Fruit fly (Drosophila melanogaster) whole organism, wandering third instar larva: ENCODE measurements around the gene Rh5.
A peak's percentile ranks its signal among the peaks of the same experiment; 100 is the strongest.

ENCODE experiments used
- Abd-B ChIP-seq: fragments of >200 bp; optimal IDR thresholded peaks from 2 replicates; lab custom pipeline; 2017; ENCODE audit warnings: missing biosample characterization, missing genetic modification characterization
- CG32264 ChIP-seq: fragments of 200-800 bp; sonication (Bioruptor generic); optimal IDR thresholded peaks from 2 replicates; lab custom pipeline; 2016; ENCODE audit warnings: missing biosample characterization, missing genetic modification characterization
- CG9705 ChIP-seq: fragments of 200-800 bp; sonication (Bioruptor generic); optimal IDR thresholded peaks from 2 replicates; lab custom pipeline; 2018; ENCODE audit warnings: missing biosample characterization, mild to moderate bottlenecking, missing genetic modification characterization
- CrebA ChIP-seq: fragments of 200-800 bp; sonication (Bioruptor generic); optimal IDR thresholded peaks from 2 replicates; lab custom pipeline; 2016; ENCODE audit warnings: missing biosample characterization, mild to moderate bottlenecking, missing genetic modification characterization, borderline replicate concordance
- Dfd ChIP-seq: fragments of >200 bp; optimal IDR thresholded peaks from 2 replicates; lab custom pipeline; 2017; ENCODE audit warnings: missing biosample characterization, missing genetic modification characterization
- Dif ChIP-seq: fragments of 200-275, 200-300 bp; sonication (Bioruptor generic); optimal IDR thresholded peaks from 2 replicates; lab custom pipeline; 2018; ENCODE audit warnings: missing biosample characterization, missing genetic modification characterization; ENCODE audit not compliant: partially characterized antibody
- GATAd ChIP-seq: sonication (Bioruptor generic); optimal IDR thresholded peaks from 2 replicates; lab custom pipeline; 2016; ENCODE audit warnings: missing biosample characterization, missing genetic modification characterization
- HLH106 ChIP-seq: fragments of 200-800 bp; optimal IDR thresholded peaks from 3 replicates; lab custom pipeline; 2019; ENCODE audit warnings: missing biosample characterization, mild to moderate bottlenecking, missing genetic modification characterization, moderate library complexity
- Hnf4 ChIP-seq: fragments of 200-800 bp; sonication (Bioruptor generic); optimal IDR thresholded peaks from 2 replicates; lab custom pipeline; 2016; ENCODE audit warnings: missing biosample characterization, mild to moderate bottlenecking, missing genetic modification characterization
- Hr78 ChIP-seq: fragments of >200 bp; optimal IDR thresholded peaks from 2 replicates; lab custom pipeline; 2017; ENCODE audit warnings: missing biosample characterization, missing genetic modification characterization
- Hr83 ChIP-seq: fragments of 200-300 bp; sonication (Bioruptor generic); optimal IDR thresholded peaks from 2 replicates; lab custom pipeline; 2016; ENCODE audit warnings: missing biosample characterization, mild to moderate bottlenecking, missing genetic modification characterization, moderate library complexity; ENCODE audit not compliant: poor library complexity, severe bottlenecking
- Jra ChIP-seq: sonication (Bioruptor generic); optimal IDR thresholded peaks from 2 replicates; lab custom pipeline; 2016; ENCODE audit warnings: missing biosample characterization, missing genetic modification characterization
- Mio ChIP-seq: sonication (Bioruptor generic); optimal IDR thresholded peaks from 2 replicates; lab custom pipeline; 2016; ENCODE audit warnings: missing biosample characterization, missing genetic modification characterization
- Myc ChIP-seq: fragments of >200 bp; optimal IDR thresholded peaks from 2 replicates; lab custom pipeline; 2017
- N ChIP-seq: fragments of >200 bp; optimal IDR thresholded peaks from 2 replicates; lab custom pipeline; 2018; ENCODE audit warnings: missing biosample characterization, missing external identifiers, missing genetic modification characterization
- OdsH ChIP-seq: fragments of 200-800 bp; sonication (Bioruptor generic); optimal IDR thresholded peaks from 2 replicates; lab custom pipeline; 2016; ENCODE audit warnings: missing biosample characterization, mild to moderate bottlenecking, missing genetic modification characterization
- Rel ChIP-seq, 2 experiments: fragments of 200-800 bp; sonication (Bioruptor generic) in 1 of 2; optimal IDR thresholded peaks; 2 replicates in 1 of 2; 3 replicates in 1 of 2; lab custom pipeline; 2016 to 2019; ENCODE audit warnings: mild to moderate bottlenecking in 2 of 2, missing biosample characterization in 2 of 2, missing genetic modification characterization in 2 of 2, moderate library complexity in 1 of 2
- Sp1 ChIP-seq: fragments of 200-800 bp; sonication (Bioruptor generic); optimal IDR thresholded peaks from 3 replicates; lab custom pipeline; 2019; ENCODE audit warnings: missing biosample characterization, mild to moderate bottlenecking, missing genetic modification characterization, moderate library complexity
- Vsx2 ChIP-seq: fragments of 200-300, 225-300 bp; sonication (Bioruptor generic); optimal IDR thresholded peaks from 2 replicates; lab custom pipeline; 2018; ENCODE audit warnings: missing biosample characterization, missing genetic modification characterization; ENCODE audit not compliant: partially characterized antibody
- br ChIP-seq: fragments of 200-800 bp; sonication (Bioruptor generic); optimal IDR thresholded peaks from 2 replicates; lab custom pipeline; 2016; ENCODE audit warnings: missing biosample characterization, missing genetic modification characterization
- brk ChIP-seq: fragments of 200-800 bp; sonication (Bioruptor generic); optimal IDR thresholded peaks from 2 replicates; lab custom pipeline; 2016; ENCODE audit warnings: missing biosample characterization, mild to moderate bottlenecking, missing genetic modification characterization
- dl ChIP-seq, 2 experiments: fragments of 175-275, 200-275 bp in 1 of 2; fragments of 200-275 bp in 1 of 2; sonication (Bioruptor generic); optimal IDR thresholded peaks; lab custom pipeline; 2018; ENCODE audit warnings: mild to moderate bottlenecking in 2 of 2, missing biosample characterization in 2 of 2, missing genetic modification characterization in 2 of 2, moderate library complexity in 2 of 2; ENCODE audit not compliant: partially characterized antibody in 2 of 2, insufficient read depth in 1 of 2
- dmrt93B ChIP-seq: fragments of 200-800 bp; sonication (Bioruptor generic); optimal IDR thresholded peaks from 2 replicates; lab custom pipeline; 2018; ENCODE audit warnings: missing biosample characterization, mild to moderate bottlenecking, missing genetic modification characterization
- dsf ChIP-seq: sonication (Bioruptor generic); optimal IDR thresholded peaks from 2 replicates; lab custom pipeline; 2016; ENCODE audit warnings: missing biosample characterization, missing genetic modification characterization, borderline replicate concordance
- ey ChIP-seq: fragments of 200-800 bp; sonication (Bioruptor generic); optimal IDR thresholded peaks from 2 replicates; lab custom pipeline; 2016; ENCODE audit warnings: missing biosample characterization, missing genetic modification characterization
- foxo ChIP-seq, 2 experiments: fragments of 200-800 bp; sonication (Bioruptor generic); optimal IDR thresholded peaks; 2 replicates in 1 of 2; 3 replicates in 1 of 2; lab custom pipeline; 2016 to 2017; ENCODE audit warnings: missing biosample characterization in 2 of 2, missing genetic modification characterization in 2 of 2
- fru ChIP-seq: fragments of 200-800 bp; sonication (Bioruptor generic); optimal IDR thresholded peaks from 3 replicates; lab custom pipeline; 2016; ENCODE audit warnings: missing biosample characterization, mild to moderate bottlenecking, missing genetic modification characterization
- h ChIP-seq: fragments of 200-800 bp; sonication (Bioruptor generic); optimal IDR thresholded peaks from 3 replicates; lab custom pipeline; 2016; ENCODE audit warnings: missing biosample characterization, mild to moderate bottlenecking, missing genetic modification characterization
- jim ChIP-seq: fragments of 175-275, 200-325 bp; sonication (Bioruptor generic); optimal IDR thresholded peaks from 2 replicates; lab custom pipeline; 2016; ENCODE audit warnings: missing biosample characterization, mild to moderate bottlenecking, missing genetic modification characterization
- lola ChIP-seq: fragments of >200 bp; optimal IDR thresholded peaks from 2 replicates; lab custom pipeline; 2017; ENCODE audit warnings: missing biosample characterization, missing genetic modification characterization
- pan ChIP-seq: fragments of >200 bp; optimal IDR thresholded peaks from 2 replicates; lab custom pipeline; 2017
- psq ChIP-seq: fragments of 200-800 bp; sonication (Bioruptor generic); optimal IDR thresholded peaks from 3 replicates; lab custom pipeline; 2017; ENCODE audit warnings: missing biosample characterization, mild to moderate bottlenecking, missing genetic modification characterization, moderate library complexity
- rgr ChIP-seq: fragments of 200-800 bp; sonication (Bioruptor generic); optimal IDR thresholded peaks from 3 replicates; lab custom pipeline; 2016; ENCODE audit warnings: missing biosample characterization, mild to moderate bottlenecking, missing genetic modification characterization
- sage ChIP-seq: fragments of 200-800 bp; sonication (Bioruptor generic); optimal IDR thresholded peaks from 2 replicates; lab custom pipeline; 2016; ENCODE audit warnings: missing biosample characterization, mild to moderate bottlenecking, missing genetic modification characterization
- sv ChIP-seq: fragments of 200-800 bp; sonication (Bioruptor generic); optimal IDR thresholded peaks from 3 replicates; lab custom pipeline; 2016; ENCODE audit warnings: missing biosample characterization, missing genetic modification characterization
- tai ChIP-seq: sonication (Bioruptor generic); optimal IDR thresholded peaks from 2 replicates; lab custom pipeline; 2016; ENCODE audit warnings: missing biosample characterization, missing genetic modification characterization
- usp ChIP-seq: fragments of >200 bp; optimal IDR thresholded peaks from 2 replicates; lab custom pipeline; 2017; ENCODE audit warnings: missing biosample characterization, missing genetic modification characterization
- woc ChIP-seq: sonication (Bioruptor generic); optimal IDR thresholded peaks from 2 replicates; lab custom pipeline; 2016; ENCODE audit warnings: missing biosample characterization, mild to moderate bottlenecking, missing genetic modification characterization

Gene Rh5

DNA sequence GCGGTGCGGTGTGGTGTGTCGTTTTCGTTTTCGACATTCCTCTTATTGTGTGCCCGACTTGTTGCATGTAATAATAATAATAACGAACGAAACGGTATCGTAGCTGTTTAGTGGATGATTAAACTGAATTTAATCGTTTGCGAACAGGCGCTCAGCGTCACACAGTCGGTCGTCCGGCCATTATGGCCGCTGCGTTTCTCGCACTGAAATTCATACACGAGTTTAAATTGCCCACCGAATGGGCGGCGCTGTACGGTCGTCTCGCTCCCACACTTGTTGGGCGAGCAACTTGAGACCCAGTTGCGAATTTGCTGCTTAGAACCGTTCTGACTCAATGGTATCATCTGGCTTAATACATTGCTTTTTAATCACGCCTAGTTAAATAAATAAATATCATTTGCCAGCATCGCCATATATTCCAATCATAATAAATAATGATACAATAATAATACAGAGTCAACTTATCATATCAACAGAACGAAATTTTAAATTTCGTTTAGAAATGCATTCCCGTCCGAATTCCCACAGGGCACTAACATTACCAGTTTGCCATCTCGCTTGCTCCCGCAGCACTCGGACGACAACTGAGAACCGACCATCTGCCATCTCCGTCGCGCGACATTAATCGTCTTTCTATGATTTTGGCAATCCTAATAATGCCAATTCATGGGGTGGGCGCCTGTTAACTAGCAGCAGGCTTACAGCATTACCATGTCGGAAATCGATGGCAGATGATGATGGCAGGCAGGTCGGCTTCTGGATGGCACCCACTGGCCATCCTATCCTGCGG lies 3.1 kb downstream of the Rh5 start (continued):
- TF ChIP-seq Hnf4 (GFP tag; lab: Kevin White, UChicago) (peak; percentile 75), N (GFP tag; lab: Kevin White, UChicago) (no peak), dmrt93B (GFP tag; lab: Kevin White, UChicago) (peak; percentile 91), pan (no peak)

DNA sequence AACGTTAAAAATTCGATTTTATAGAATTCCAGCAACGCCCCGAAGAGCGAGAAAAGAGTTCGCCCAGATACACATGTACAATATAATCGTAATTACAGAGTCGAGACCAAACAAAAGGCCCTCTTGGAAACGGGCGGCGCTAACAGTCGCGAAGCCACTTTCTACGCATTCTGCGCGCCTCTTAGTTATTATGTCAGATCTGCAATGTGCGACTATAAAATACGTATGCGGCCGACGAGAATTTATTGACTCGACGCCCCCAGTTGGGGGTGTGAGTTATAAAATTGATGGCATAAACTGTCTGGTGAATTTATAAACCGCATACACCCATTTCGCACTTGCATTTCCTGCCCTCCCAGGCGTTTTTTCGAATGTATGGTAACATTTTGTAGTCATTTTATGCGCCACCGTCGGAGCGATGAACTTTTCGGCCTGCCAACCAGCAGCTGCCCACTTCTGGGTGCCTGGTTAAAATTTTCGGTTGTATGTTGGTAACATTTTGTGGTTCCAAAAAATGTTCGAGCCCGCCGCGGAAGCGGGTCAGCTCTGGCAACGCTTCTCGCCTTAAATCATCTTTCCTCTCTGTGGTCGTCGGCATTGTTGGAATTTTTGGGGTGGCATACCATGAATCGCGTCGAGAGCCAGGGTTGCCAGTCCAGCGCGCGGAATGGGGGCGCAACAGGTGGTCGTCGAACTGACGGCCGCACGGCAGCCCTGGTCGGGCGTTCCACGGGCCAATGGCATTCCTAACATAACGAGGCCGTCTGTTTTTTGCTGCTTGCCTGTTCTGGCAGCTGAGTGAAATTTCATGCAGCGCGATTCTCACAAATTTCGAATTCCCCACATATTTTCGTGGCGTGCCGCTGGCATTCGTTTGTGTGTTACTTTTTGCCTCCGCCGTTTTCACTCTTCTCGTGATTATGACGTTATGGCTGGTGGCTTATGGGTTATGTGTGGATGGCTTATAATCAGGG lies 4.0 kb downstream of the Rh5 start:
- TF ChIP-seq dmrt93B (GFP tag; lab: Kevin White, UChicago): peak; percentile 51
- no peak for TF ChIP-seq Abd-B (GFP tag; lab: Kevin White, UChicago)
- peak; percentile 98 for TF ChIP-seq Hr83
- peak; percentile 66 to 88 for TF ChIP-seq foxo (GFP tag; optimal IDR thresholded peaks at IDR 0.05; lab: Kevin White, UChicago)
- peak; percentile 73 for TF ChIP-seq Hnf4 (GFP tag; lab: Kevin White, UChicago)
- TF ChIP-seq ey (GFP tag; lab: Kevin White, UChicago): peak; percentile 76
- TF ChIP-seq fru (GFP tag; lab: Kevin White, UChicago): peak; percentile 91
- no peak for TF ChIP-seq sage (GFP tag; lab: Kevin White, UChicago)
- TF ChIP-seq Jra (GFP tag; lab: Kevin White, UChicago): peak; percentile 61
- peak; percentile 91 for TF ChIP-seq woc (GFP tag; lab: Kevin White, UChicago)
- TF ChIP-seq CG9705: peak; percentile 57
- no peak for TF ChIP-seq brk (GFP tag; lab: Kevin White, UChicago)
- TF ChIP-seq tai (GFP tag; lab: Kevin White, UChicago): no peak
- TF ChIP-seq CrebA (GFP tag; lab: Kevin White, UChicago): no peak
- no peak for TF ChIP-seq Myc (lab: Kevin White, UChicago)
- TF ChIP-seq Vsx2 (GFP tag; lab: Kevin White, UChicago): no peak
- no peak for TF ChIP-seq pan
- peak; percentile 69 to 78 for TF ChIP-seq dl (GFP tag; optimal IDR thresholded peaks at IDR 0.05; lab: Kevin White, UChicago; ENCODE audit: insufficient read depth in 1 of 2, partially characterized antibody in 2 of 2)
- peak; percentile 66 for TF ChIP-seq rgr
- TF ChIP-seq Dfd (GFP tag; lab: Kevin White, UChicago): no peak
- TF ChIP-seq Mio: no peak
- peak; percentile 96 for TF ChIP-seq h (GFP tag; lab: Kevin White, UChicago)
- TF ChIP-seq Hr78: no peak
- TF ChIP-seq Rel (GFP tag; optimal IDR thresholded peaks at IDR 0.05; lab: Kevin White, UChicago): no peak
- TF ChIP-seq Rel (tag; optimal IDR thresholded peaks at IDR 0.05; lab: Kevin White, UChicago): peak; percentile 94
- peak; percentile 65 for TF ChIP-seq psq
- TF ChIP-seq HLH106 (tag; lab: Kevin White, UChicago): peak; percentile 82
- TF ChIP-seq lola (GFP tag; lab: Kevin White, UChicago): no peak
- TF ChIP-seq usp (GFP tag; lab: Kevin White, UChicago): no peak
- peak; percentile 68 for TF ChIP-seq Sp1 (GFP tag; lab: Kevin White, UChicago)
- TF ChIP-seq dsf (GFP tag; lab: Kevin White, UChicago): no peak
- peak; percentile 87 for TF ChIP-seq br (GFP tag; lab: Kevin White, UChicago)
- peak; percentile 74 for TF ChIP-seq OdsH (GFP tag; lab: Kevin White, UChicago)
- no peak for TF ChIP-seq jim (GFP tag; lab: Kevin White, UChicago)
- peak; percentile 59 for TF ChIP-seq sv (GFP tag; lab: Kevin White, UChicago)
- no peak for TF ChIP-seq GATAd (GFP tag; lab: Kevin White, UChicago)
- TF ChIP-seq Dif (GFP tag; lab: Kevin White, UChicago): no peak
- peak; percentile 60 for TF ChIP-seq CG32264 (GFP tag; lab: Kevin White, UChicago)
- no peak for TF ChIP-seq N (GFP tag; lab: Kevin White, UChicago)
